Worm (Caenorhabditis elegans) whole organism, early embryonic: Measurements from ENCODE around the gene sru-37.

ENCODE experiments used
- ama-1 ChIP-seq: fragments of 150-350 bp; optimal IDR thresholded peaks from 2 replicates; lab custom pipeline; 2014
- ets-7 ChIP-seq: sonication (generic microtip); optimal IDR thresholded peaks from 2 replicates; lab custom pipeline; 2016; ENCODE audit warnings: missing genotype, missing genetic modification characterization, missing compliant biosample characterization
- scrt-1 ChIP-seq: fragments of 200-800 bp; sonication (Bioruptor generic); IDR thresholded peaks from 2 replicates; pipeline ENCODE4 v1.3.6; 2022; ENCODE audit warnings: missing genetic modification characterization, missing compliant biosample characterization

DNA sequence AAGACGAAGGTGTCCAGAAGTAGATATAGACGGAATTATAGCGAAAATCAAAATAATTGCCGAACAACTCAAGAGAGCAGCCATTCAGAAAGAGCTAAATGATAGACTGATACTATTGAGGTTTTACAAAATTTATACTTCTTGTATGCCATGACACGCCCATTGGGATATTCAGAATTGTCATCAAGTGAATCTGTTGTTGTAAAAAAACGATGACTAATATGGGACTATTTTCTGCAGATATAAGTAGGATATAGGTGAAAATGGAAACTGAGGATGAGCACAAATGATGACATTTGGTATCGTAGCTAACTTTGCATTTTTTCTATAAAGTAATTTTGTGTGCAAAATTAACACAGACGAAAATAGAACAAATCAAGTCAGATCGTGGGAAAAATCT, 49.5 kb upstream of the sru-37 start, which contains the start of gene F58E6.8:
- TF ChIP-seq ama-1 (no peak), scrt-1 (GFP tag; lab: Robert Waterston, UW) (no peak), ets-7 (tag; lab: Kevin White, UChicago) (no peak)
